Fruit fly (Drosophila melanogaster) whole organism, embryonic: ENCODE data around the gene Nup37.

Source experiments
- Bdp1 ChIP-seq: fragments of 200-800 bp; sonication (Bioruptor generic); optimal IDR thresholded peaks from 3 replicates; lab custom pipeline; 2016; ENCODE audit warnings: missing biosample characterization, missing genetic modification characterization
- C15 ChIP-seq: fragments of 200-800 bp; sonication (Bioruptor generic); IDR thresholded peaks from 3 replicates; pipeline ENCODE4 v1.3.6; 2022; ENCODE audit warnings: missing biosample characterization, missing genetic modification characterization
- CG10462 ChIP-seq: fragments of 200-800 bp; sonication (Bioruptor generic); optimal IDR thresholded peaks from 2 replicates; lab custom pipeline; 2016; ENCODE audit warnings: missing biosample characterization, missing genetic modification characterization
- CG10654 ChIP-seq: fragments of 200-800 bp; sonication (Bioruptor generic); optimal IDR thresholded peaks from 2 replicates; lab custom pipeline; 2016; ENCODE audit warnings: missing biosample characterization, missing genetic modification characterization
- CG11093 ChIP-seq: fragments of 200-800 bp; sonication (Bioruptor generic); IDR thresholded peaks from 3 replicates; pipeline ENCODE4 v1.3.6; 2022; ENCODE audit warnings: missing biosample characterization, missing genetic modification characterization
- CG11723 ChIP-seq: fragments of 200-800 bp; sonication (Bioruptor generic); optimal IDR thresholded peaks from 2 replicates; lab custom pipeline; 2017; ENCODE audit warnings: missing biosample characterization, mild to moderate bottlenecking, missing genetic modification characterization
- CG12236 ChIP-seq: fragments of 200-800 bp; sonication (Bioruptor generic); optimal IDR thresholded peaks from 2 replicates; lab custom pipeline; 2016; ENCODE audit warnings: missing biosample characterization, missing genetic modification characterization
- CG14965 ChIP-seq: fragments of 200-800 bp; sonication (Bioruptor generic); optimal IDR thresholded peaks from 2 replicates; lab custom pipeline; 2016; ENCODE audit warnings: missing biosample characterization, missing genetic modification characterization, borderline replicate concordance
- CG1529 ChIP-seq: fragments of 200-800 bp; sonication (Bioruptor generic); optimal IDR thresholded peaks from 3 replicates; lab custom pipeline; 2018; ENCODE audit warnings: missing biosample characterization, missing genetic modification characterization
- CG16779 ChIP-seq: fragments of 200-800 bp; sonication (Bioruptor generic); IDR thresholded peaks from 2 replicates; pipeline ENCODE4 v1.3.6; 2022; ENCODE audit warnings: missing biosample characterization, missing genetic modification characterization
- CG16815 ChIP-seq: fragments of 200-800 bp; sonication (Bioruptor generic); optimal IDR thresholded peaks from 3 replicates; lab custom pipeline; 2017; ENCODE audit warnings: missing biosample characterization, mild to moderate bottlenecking, missing genetic modification characterization
- CG18476 ChIP-seq: fragments of 200-800 bp; sonication (Bioruptor generic); optimal IDR thresholded peaks from 2 replicates; lab custom pipeline; 2016; ENCODE audit warnings: missing biosample characterization, mild to moderate bottlenecking, missing genetic modification characterization
- CG2116 ChIP-seq: fragments of 200-800 bp; sonication (Bioruptor generic); optimal IDR thresholded peaks from 3 replicates; lab custom pipeline; 2018; ENCODE audit warnings: missing biosample characterization, mild to moderate bottlenecking, missing genetic modification characterization
- CG31388 ChIP-seq: fragments of 200-800 bp; sonication (Bioruptor generic); optimal IDR thresholded peaks from 2 replicates; lab custom pipeline; 2016; ENCODE audit warnings: missing biosample characterization, missing genetic modification characterization
- CG34224 ChIP-seq: fragments of 200-800 bp; sonication (Bioruptor generic); IDR thresholded peaks from 3 replicates; pipeline ENCODE4 v1.3.6; 2022; ENCODE audit warnings: missing biosample characterization, missing genetic modification characterization; ENCODE audit not compliant: partially characterized antibody
- CG4707 ChIP-seq: fragments of 200-800 bp; sonication (Bioruptor generic); optimal IDR thresholded peaks from 2 replicates; lab custom pipeline; 2018; ENCODE audit warnings: missing biosample characterization, mild to moderate bottlenecking, missing genetic modification characterization, moderate library complexity
- CG7745 ChIP-seq: fragments of 200-800 bp; sonication (Bioruptor generic); optimal IDR thresholded peaks from 2 replicates; lab custom pipeline; 2018; ENCODE audit warnings: missing biosample characterization, mild to moderate bottlenecking, missing genetic modification characterization, moderate library complexity
- CG7786 ChIP-seq: fragments of 200-800 bp; sonication (Bioruptor generic); optimal IDR thresholded peaks from 2 replicates; lab custom pipeline; 2016; ENCODE audit warnings: missing biosample characterization, missing genetic modification characterization
- CG8765 ChIP-seq: fragments of 200-800 bp; sonication (Bioruptor generic); IDR thresholded peaks from 2 replicates; pipeline ENCODE4 v1.3.6; 2022; ENCODE audit warnings: missing biosample characterization, missing genetic modification characterization
- CG9876 ChIP-seq: fragments of 200-800 bp; sonication (Bioruptor generic); optimal IDR thresholded peaks from 2 replicates; lab custom pipeline; 2016; ENCODE audit warnings: missing biosample characterization, missing genetic modification characterization
- CHES-1-like ChIP-seq: fragments of 200-800 bp; sonication (Bioruptor generic); optimal IDR thresholded peaks from 2 replicates; lab custom pipeline; 2016; ENCODE audit warnings: missing biosample characterization, missing genetic modification characterization
- Dip3 ChIP-seq: fragments of 200-800 bp; sonication (Bioruptor generic); optimal IDR thresholded peaks from 3 replicates; lab custom pipeline; 2016; ENCODE audit warnings: missing biosample characterization, missing genetic modification characterization
- Fer3 ChIP-seq: fragments of 200-800 bp; sonication (Bioruptor generic); optimal IDR thresholded peaks from 2 replicates; lab custom pipeline; 2018; ENCODE audit warnings: missing biosample characterization, mild to moderate bottlenecking, missing genetic modification characterization, moderate library complexity
- Gsc ChIP-seq: fragments of 200-800 bp; sonication (Bioruptor generic); IDR thresholded peaks from 2 replicates; pipeline ENCODE4 v1.3.6; 2022; ENCODE audit warnings: missing biosample characterization, missing genetic modification characterization
- HHEX ChIP-seq: fragments of 200-800 bp; sonication (Bioruptor generic); optimal IDR thresholded peaks from 3 replicates; lab custom pipeline; 2017; ENCODE audit warnings: missing biosample characterization, mild to moderate bottlenecking, missing genetic modification characterization, missing genetic modification reagents
- Kr ChIP-seq: fragments of 200-800 bp; sonication (Bioruptor generic); optimal IDR thresholded peaks from 2 replicates; lab custom pipeline; 2017; ENCODE audit warnings: missing biosample characterization, mild to moderate bottlenecking, missing genetic modification characterization
- Lpt ChIP-seq: fragments of >200 bp; optimal IDR thresholded peaks from 2 replicates; lab custom pipeline; 2018; ENCODE audit warnings: missing biosample characterization, missing genetic modification characterization
- Neu2 ChIP-seq: fragments of 200-800 bp; sonication (Bioruptor generic); optimal IDR thresholded peaks from 3 replicates; lab custom pipeline; 2016; ENCODE audit warnings: missing biosample characterization, missing genetic modification characterization, borderline replicate concordance
- PHDP ChIP-seq: fragments of 200-800 bp; sonication (Bioruptor generic); optimal IDR thresholded peaks from 3 replicates; lab custom pipeline; 2018; ENCODE audit warnings: missing biosample characterization, mild to moderate bottlenecking, missing genetic modification characterization, moderate library complexity
- Rx ChIP-seq: fragments of 200-800 bp; sonication (Bioruptor generic); IDR thresholded peaks from 2 replicates; pipeline ENCODE4 v1.3.6; 2022; ENCODE audit warnings: missing biosample characterization, missing genetic modification characterization
- Sin3A ChIP-seq: fragments of >200 bp; optimal IDR thresholded peaks from 2 replicates; lab custom pipeline; 2018
- amos ChIP-seq: fragments of 200-800 bp; sonication (Bioruptor generic); IDR thresholded peaks from 2 replicates; pipeline ENCODE4 v1.3.6; 2022; ENCODE audit warnings: missing biosample characterization, missing genetic modification characterization; ENCODE audit not compliant: partially characterized antibody
- ash1 ChIP-seq: fragments of 200-800 bp; sonication (Bioruptor generic); optimal IDR thresholded peaks from 2 replicates; lab custom pipeline; 2018; ENCODE audit warnings: missing biosample characterization, mild to moderate bottlenecking, missing genetic modification characterization
- caup ChIP-seq: fragments of 200-800 bp; sonication (Bioruptor generic); optimal IDR thresholded peaks from 3 replicates; lab custom pipeline; 2017; ENCODE audit warnings: missing biosample characterization, mild to moderate bottlenecking, missing genetic modification characterization, moderate library complexity; ENCODE audit not compliant: severe bottlenecking
- chif ChIP-seq, 2 experiments: fragments of 200-800 bp; sonication (Bioruptor generic); optimal IDR thresholded peaks; 3 replicates each; lab custom pipeline; 2016; ENCODE audit warnings: missing biosample characterization in 2 of 2, missing genetic modification characterization in 2 of 2
- chm ChIP-seq: fragments of 200-800 bp; sonication (Bioruptor generic); IDR thresholded peaks from 2 replicates; pipeline ENCODE4 v1.3.6; 2022; ENCODE audit warnings: missing biosample characterization, missing genetic modification characterization
- corto ChIP-seq: fragments of 200-800 bp; sonication (Bioruptor generic); optimal IDR thresholded peaks from 2 replicates; lab custom pipeline; 2016; ENCODE audit warnings: missing biosample characterization, mild to moderate bottlenecking, missing genetic modification characterization, moderate library complexity
- crol ChIP-seq: fragments of 200-800 bp; sonication (Bioruptor generic); IDR thresholded peaks from 2 replicates; pipeline ENCODE4 v1.3.6; 2022; ENCODE audit warnings: missing biosample characterization, missing genetic modification characterization
- disco-r ChIP-seq: fragments of 200-800 bp; sonication (Bioruptor generic); optimal IDR thresholded peaks from 2 replicates; lab custom pipeline; 2016; ENCODE audit warnings: missing biosample characterization, missing genetic modification characterization
- dmrt99B ChIP-seq: fragments of 200-800 bp; sonication (Bioruptor generic); optimal IDR thresholded peaks from 2 replicates; lab custom pipeline; 2018; ENCODE audit warnings: missing biosample characterization, mild to moderate bottlenecking, missing genetic modification characterization, moderate library complexity
- fd3F ChIP-seq: fragments of 200-800 bp; sonication (Bioruptor generic); optimal IDR thresholded peaks from 2 replicates; lab custom pipeline; 2018; ENCODE audit warnings: missing biosample characterization, mild to moderate bottlenecking, missing genetic modification characterization, moderate library complexity
- fd96Cb ChIP-seq: fragments of 200-800 bp; sonication (Bioruptor generic); optimal IDR thresholded peaks from 2 replicates; lab custom pipeline; 2018; ENCODE audit warnings: missing biosample characterization, mild to moderate bottlenecking, missing genetic modification characterization, moderate library complexity
- fu2 ChIP-seq: fragments of 200-800 bp; sonication (Bioruptor generic); optimal IDR thresholded peaks from 2 replicates; lab custom pipeline; 2016; ENCODE audit warnings: missing biosample characterization, missing genetic modification characterization
- her ChIP-seq: fragments of 200-800 bp; sonication (Bioruptor generic); optimal IDR thresholded peaks from 2 replicates; lab custom pipeline; 2016; ENCODE audit warnings: missing biosample characterization, missing genetic modification characterization
- lilli ChIP-seq: fragments of 200-800 bp; sonication (Bioruptor generic); optimal IDR thresholded peaks from 3 replicates; lab custom pipeline; 2016; ENCODE audit warnings: missing biosample characterization, missing genetic modification characterization
- row ChIP-seq: fragments of 200-800 bp; sonication (Bioruptor generic); IDR thresholded peaks from 3 replicates; pipeline ENCODE4 v1.3.6; 2022; ENCODE audit warnings: missing biosample characterization, missing genetic modification characterization
- sd ChIP-seq: fragments of 200-800 bp; sonication (Bioruptor generic); optimal IDR thresholded peaks from 3 replicates; lab custom pipeline; 2018; ENCODE audit warnings: missing biosample characterization, mild to moderate bottlenecking, missing genetic modification characterization, moderate library complexity
- ssp ChIP-seq: fragments of 200-800 bp; sonication (Bioruptor generic); IDR thresholded peaks from 2 replicates; pipeline ENCODE4 v1.3.6; 2022; ENCODE audit warnings: missing biosample characterization, missing genetic modification characterization
- tna ChIP-seq: fragments of 200-800 bp; sonication (Bioruptor generic); IDR thresholded peaks from 2 replicates; pipeline ENCODE4 v1.3.6; 2022; ENCODE audit warnings: missing biosample characterization, missing genetic modification characterization; ENCODE audit not compliant: partially characterized antibody
- toy ChIP-seq: fragments of 200-800 bp; sonication (Bioruptor generic); IDR thresholded peaks from 2 replicates; pipeline ENCODE4 v1.3.6; 2022; ENCODE audit warnings: missing biosample characterization, missing genetic modification characterization
- unpg ChIP-seq: fragments of 200-800 bp; sonication (Bioruptor generic); optimal IDR thresholded peaks from 3 replicates; lab custom pipeline; 2018; ENCODE audit warnings: missing biosample characterization, mild to moderate bottlenecking, missing genetic modification characterization, moderate library complexity
- z ChIP-seq: fragments of 200-800 bp; sonication (Bioruptor generic); IDR thresholded peaks from 3 replicates; pipeline ENCODE4 v1.3.6; 2022; ENCODE audit warnings: missing biosample characterization, missing genetic modification characterization

The Nup37 gene

DNA sequence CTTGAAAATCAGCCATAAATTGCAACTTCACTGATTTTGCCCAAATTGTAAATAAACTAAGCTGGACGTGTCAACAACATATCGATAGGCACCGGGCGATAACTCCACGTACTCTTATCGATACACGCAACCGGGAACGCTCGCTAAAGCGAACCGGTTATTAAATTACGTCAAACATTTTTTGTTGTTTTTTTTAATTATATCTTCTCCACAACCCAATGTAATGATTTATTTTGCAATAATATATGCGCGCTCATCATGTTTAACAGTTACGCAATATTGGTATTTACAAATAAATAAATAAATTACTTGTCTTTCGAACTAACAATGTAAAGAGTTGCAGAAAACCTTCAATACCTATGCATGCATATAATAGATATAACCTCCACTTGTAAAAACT is 32.3 kb upstream of the Nup37 start, which contains the start of gene Saysd1 (continued):
- TF ChIP-seq Rx (GFP tag; lab: Robert Waterston, UW) (peak; percentile 29; the same call in 1 of the 2 replicates), Fer3 (tag; lab: Kevin White, UChicago) (peak; percentile 31), CG16779 (GFP tag; lab: Robert Waterston, UW) (no peak), C15 (GFP tag; lab: Robert Waterston, UW) (no peak), toy (GFP tag; lab: Robert Waterston, UW) (no peak), ssp (GFP tag; lab: Robert Waterston, UW) (peak; percentile 37; the same call in 1 of the 2 replicates), tna (peak; percentile 81), CG11723 (GFP tag; lab: Kevin White, UChicago) (no peak), her (GFP tag; lab: Kevin White, UChicago) (no peak), PHDP (tag; lab: Kevin White, UChicago) (peak; percentile 7), CG10654 (GFP tag; lab: Kevin White, UChicago) (no peak), chm (no peak), Sin3A (lab: Kevin White, UChicago) (no peak), CG34224 (GFP tag; lab: Robert Waterston, UW) (peak; percentile 91), amos (GFP tag; lab: Robert Waterston, UW) (peak; percentile 79), CG4707 (GFP tag; lab: Kevin White, UChicago) (no peak), Gsc (GFP tag; lab: Robert Waterston, UW) (no peak), sd (tag; lab: Kevin White, UChicago) (no peak), corto (GFP tag; lab: Kevin White, UChicago) (no peak), CG2116 (GFP tag; lab: Kevin White, UChicago) (peak; percentile 46), HHEX (GFP tag; lab: Kevin White, UChicago) (no peak), ash1 (no peak), fd3F (GFP tag; lab: Kevin White, UChicago) (no peak), disco-r (GFP tag; lab: Kevin White, UChicago) (no peak), Kr (GFP tag; lab: Kevin White, UChicago) (no peak), Bdp1 (GFP tag; lab: Kevin White, UChicago) (no peak), CG12236 (GFP tag; lab: Kevin White, UChicago) (no peak), CG8765 (GFP tag; lab: Robert Waterston, UW) (no peak), fd96Cb (no peak), CG1529 (no peak), Lpt (GFP tag; lab: Kevin White, UChicago) (no peak), caup (no peak), CG18476 (GFP tag; lab: Kevin White, UChicago) (peak; percentile 11), Dip3 (no peak), CG14965 (GFP tag; lab: Kevin White, UChicago) (no peak), crol (no peak), CHES-1-like (no peak), CG16815 (no peak), fu2 (GFP tag; lab: Kevin White, UChicago) (no peak), CG31388 (no peak), Neu2 (no peak), CG7786 (GFP tag; lab: Kevin White, UChicago) (no peak), CG9876 (no peak), unpg (GFP tag; lab: Kevin White, UChicago) (peak; percentile 9), row (peak; percentile 34; the same call in 1 of the 3 replicates), lilli (no peak), chif (GFP tag; optimal IDR thresholded peaks at IDR 0.05; lab: Kevin White, UChicago) (no peak), CG11093 (no peak), CG7745 (tag; lab: Kevin White, UChicago) (no peak), z (no peak), dmrt99B (tag; lab: Kevin White, UChicago) (no peak), CG10462 (GFP tag; lab: Kevin White, UChicago) (no peak)
